Worm (Caenorhabditis elegans): ENCODE data around the gene K06A4.2.
"Not testable (repeated sequence)": the region's sequence is repeated elsewhere in the genome, so short reads cannot be mapped to it uniquely, and the experiment has no call there.

Gene K06A4.2

DNA sequence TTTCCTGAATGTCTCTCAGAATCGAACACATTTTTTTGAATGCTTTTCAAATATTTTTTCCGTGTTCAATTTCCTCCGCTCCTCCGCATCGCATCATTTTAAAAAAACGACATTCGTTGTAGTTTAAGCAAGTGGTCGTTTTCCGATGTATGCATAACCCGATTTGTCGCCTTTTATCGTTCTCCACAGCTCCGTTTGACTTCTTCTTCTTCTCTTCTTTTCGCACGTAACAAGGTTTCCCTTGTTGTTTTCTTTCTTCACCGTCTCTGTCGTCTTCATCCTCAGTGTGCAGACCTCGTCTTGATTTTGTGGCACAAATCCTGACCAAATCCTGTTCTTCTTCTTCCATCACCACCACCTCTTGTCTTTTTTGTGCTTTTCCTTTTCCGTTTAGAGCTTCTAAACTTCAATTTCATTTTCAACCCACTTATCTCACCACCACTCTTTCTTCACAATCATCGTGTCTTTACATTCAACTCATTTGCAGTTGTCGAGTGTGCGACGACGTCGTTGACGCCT is at the start of gene K06A4.2:
Gene K06A4.2, plus strand, starts transcription at position 469 of the 519 bp plus-strand sequence.
- no peak for TF ChIP-seq unc-62 (GFP tag; optimal IDR thresholded peaks at IDR 0.05)

DNA sequence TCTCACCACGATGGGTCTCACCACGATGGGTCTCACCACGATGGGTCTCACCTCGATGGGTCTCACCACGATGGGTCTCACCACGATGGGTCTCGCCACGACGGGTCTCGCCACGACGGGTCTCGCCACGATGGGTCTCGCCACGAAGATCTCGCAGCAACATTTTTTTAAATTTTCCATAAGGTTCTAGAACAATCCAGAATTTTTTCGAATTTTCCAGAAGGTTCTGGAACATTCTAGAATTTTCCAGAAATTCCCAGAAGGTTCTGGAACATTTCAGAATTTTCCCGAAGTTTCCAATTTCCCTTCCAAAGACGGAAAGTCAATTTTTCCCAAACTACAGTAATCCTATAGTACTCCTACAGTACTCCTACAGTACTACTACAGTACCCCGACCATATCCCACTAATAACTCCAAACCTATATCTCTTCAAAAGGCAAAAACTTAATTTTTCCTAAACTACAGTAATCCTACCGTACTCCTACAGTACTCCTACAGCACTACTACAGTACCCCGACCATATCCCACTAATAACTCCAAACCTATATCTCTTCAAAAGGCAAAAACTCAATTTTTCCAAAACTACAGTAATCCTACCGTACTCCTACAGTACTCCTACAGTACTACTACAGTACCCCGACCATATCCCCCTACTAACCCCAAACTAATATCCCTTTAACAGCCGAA is 44.5 kb upstream of the K06A4.2 start, which contains the start of gene Y54B9A.1:
Gene Y54B9A.1, minus strand, starts transcription at position 235 of the 688 bp plus-strand sequence.
- TF ChIP-seq unc-62 (GFP tag; optimal IDR thresholded peaks at IDR 0.05): not testable (repeated sequence)

DNA sequence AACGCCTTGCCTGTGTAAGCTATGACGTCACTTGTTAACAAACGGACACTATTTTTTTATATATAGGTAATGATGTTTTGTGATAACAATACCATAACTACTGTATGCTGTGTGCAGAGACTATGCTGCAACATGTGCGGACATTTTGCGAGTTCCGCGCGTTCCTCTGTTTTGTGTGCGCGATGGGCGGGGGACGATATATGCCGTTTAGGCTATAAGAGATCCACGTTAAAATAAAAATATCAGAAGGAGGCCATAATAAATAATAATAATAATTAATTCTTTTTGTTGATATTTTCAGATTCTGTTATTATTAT is 44.0 kb upstream of the K06A4.2 start:
- no peak for TF ChIP-seq unc-62 (GFP tag; optimal IDR thresholded peaks at IDR 0.05)

DNA sequence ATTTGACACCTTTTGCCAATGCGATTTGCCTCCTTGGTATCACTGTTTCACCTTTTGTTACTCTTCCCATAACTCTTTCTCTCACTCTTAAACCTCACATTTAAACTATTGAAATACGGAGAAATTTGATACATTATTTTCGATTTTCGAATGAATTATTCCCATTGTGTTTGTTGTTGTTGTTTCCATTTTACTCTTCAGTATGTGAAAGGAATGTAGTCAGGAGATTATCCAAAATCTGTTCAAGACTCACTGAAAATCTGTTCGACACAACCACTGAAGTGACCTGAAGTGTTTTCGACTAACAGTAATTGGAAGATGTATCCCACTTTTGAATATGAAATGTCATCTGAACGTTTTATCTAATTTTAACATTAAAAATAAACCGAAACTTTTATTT is 43.0 kb upstream of the K06A4.2 start:
- TF ChIP-seq unc-62 (GFP tag; optimal IDR thresholded peaks at IDR 0.05): no peak

DNA sequence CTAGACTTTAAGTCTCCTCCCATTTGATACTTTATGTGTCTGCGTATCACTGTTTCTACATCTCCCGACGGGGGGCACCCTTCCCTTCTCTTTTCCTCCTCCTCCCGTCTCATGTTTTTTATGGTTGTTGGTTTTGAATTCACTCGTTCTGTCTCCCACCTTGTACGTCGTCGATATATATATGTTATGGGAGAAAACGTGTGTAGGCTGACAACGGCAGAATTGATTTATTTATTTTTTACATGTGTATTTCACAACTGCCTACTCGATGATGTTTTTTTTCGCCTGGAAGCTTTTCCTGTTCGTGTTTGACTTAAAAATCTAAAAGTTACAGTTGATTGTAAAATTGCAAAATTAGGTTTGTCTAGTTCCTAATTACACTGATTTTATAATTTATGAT is 41.5 kb upstream of the K06A4.2 start:
- TF ChIP-seq unc-62 (GFP tag; optimal IDR thresholded peaks at IDR 0.05): no peak

DNA sequence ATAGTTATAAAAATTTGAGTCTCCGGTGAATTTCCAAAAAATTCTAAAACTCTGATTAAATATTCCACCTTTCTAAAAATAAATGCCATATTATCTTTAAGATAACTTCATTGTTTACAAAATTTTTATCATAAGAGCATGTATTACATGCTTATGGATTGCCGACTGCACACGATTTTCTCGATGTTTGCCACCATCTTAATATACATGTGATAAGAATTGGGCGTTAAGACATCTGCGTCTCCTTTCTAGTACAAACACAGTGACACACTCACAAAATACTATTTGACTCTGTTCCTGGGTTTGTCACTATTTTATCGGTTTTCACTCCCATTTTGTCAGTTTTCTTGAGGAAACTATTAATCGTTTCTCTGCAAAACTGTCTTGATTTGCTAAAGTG is 40.9 kb upstream of the K06A4.2 start:
- no peak for TF ChIP-seq unc-62 (GFP tag; optimal IDR thresholded peaks at IDR 0.05)

DNA sequence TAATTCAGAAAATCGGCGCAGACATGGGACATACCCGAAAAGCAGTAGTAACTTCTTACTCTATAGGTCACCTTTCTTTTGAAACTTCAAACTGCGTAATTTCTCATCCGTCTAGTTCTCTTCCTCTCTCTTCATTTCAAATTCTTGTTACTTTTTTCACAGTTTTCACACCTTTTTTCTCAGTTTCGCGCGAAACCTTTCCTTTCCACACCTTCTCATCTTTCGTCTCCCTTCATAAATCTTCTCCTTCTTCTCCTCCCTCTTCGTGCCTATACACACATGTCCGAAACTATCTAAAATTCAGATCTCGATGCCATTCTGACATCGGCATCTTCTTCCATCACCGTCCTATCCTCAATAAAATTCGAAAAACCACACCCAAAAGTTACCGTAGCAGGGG is 40.3 kb upstream of the K06A4.2 start, which contains the start of gene wdr-62:
Gene wdr-62, plus strand, starts transcription at position 301 of the 400 bp plus-strand sequence.
- no peak for TF ChIP-seq unc-62 (GFP tag; optimal IDR thresholded peaks at IDR 0.05)

DNA sequence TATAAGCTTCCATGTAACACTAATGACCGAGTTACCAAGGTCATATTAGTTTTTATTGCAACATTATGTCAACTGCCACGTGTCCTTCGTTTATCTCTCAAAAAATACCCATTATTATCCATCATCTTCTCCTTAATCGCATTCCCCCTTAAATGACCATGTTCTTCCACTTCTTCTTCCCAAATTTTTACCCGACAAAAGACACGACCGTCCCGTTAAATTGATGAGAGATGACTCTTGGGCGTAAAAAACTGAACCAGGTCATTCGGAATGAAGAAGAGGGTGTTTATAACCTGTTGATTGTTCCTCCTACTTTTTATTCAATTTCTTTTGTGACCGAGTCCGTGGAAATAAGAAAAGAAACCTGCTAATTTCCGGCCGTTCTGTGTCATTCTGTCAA is 39.4 kb upstream of the K06A4.2 start:
- TF ChIP-seq unc-62 (GFP tag; optimal IDR thresholded peaks at IDR 0.05): no peak

DNA sequence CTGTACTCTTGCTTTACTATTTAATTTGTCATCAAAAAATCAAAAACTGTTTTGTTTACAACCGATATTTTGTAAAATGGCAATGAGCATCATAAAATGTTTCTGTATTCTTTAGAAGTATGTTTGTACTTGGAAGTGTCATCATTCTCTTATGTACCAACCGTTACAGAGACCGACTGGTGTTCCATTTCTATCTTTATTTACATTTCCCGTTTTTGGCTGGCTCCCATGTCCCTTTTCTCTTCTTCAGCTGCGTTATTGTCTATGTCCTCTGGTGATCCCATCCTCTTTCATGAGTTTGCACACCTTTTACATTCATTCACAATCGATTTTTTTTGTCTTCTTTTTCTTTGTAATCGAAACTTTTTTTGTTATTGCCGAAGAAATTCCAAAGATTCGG is 32.5 kb upstream of the K06A4.2 start:
- TF ChIP-seq unc-62 (GFP tag; optimal IDR thresholded peaks at IDR 0.05): no peak

DNA sequence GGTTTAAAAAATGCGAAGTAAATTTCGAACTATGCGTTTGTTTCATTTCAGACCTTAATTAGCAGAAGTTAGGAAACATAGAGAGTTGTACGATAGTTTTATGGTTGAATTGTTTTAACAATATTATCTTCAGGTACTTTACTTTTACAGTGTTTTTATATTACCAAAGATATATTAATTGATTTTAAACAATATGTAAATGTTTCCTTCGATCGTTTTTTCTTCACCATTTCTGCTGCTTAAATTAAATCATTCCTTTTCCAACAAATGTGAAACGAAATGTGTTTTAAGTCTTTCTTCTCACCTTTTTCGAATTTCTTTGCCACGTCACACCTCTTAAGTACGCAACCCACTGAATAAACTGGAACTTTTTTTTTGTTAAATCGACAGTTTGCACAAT is 30.7 kb upstream of the K06A4.2 start:
- no peak for TF ChIP-seq unc-62 (GFP tag; optimal IDR thresholded peaks at IDR 0.05)

DNA sequence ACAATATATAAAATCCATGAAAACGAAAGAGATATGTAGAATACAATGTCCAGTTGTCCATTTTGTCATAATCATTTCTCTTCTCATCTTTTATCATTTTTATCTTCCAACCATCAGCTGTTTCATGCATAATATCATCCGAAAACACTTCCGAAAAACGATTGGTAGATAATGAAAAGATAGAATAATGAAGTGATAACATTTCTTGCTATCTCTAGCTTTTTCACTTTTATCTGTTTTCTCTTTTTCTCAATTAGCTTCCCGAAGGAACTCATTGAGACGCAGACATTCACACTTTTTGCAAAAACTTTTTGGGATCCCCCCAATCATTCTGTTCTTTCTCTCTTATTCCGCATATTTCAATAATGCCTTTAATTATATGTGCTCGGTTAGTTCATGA is 30.1 kb upstream of the K06A4.2 start:
- TF ChIP-seq unc-62 (GFP tag; optimal IDR thresholded peaks at IDR 0.05): no peak

DNA sequence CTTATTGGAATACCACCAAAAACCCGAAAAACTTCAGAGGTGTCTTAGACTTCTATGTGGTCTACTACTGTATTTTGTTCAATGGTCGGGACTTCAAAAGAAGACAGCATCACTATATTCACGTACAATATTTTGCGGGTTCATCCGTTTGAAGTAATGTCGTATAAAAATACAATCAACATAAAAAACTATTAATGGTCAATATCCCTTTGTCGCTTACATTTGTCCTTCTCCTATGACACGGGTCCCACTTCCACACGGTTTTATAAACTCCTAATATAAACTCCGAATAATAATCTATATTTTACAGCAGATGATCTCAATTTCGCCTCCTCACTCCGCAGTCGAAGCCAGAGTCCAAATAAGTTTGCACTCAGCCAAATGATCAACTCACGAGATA is 26.5 kb upstream of the K06A4.2 start:
- TF ChIP-seq unc-62 (GFP tag; optimal IDR thresholded peaks at IDR 0.05): no peak

DNA sequence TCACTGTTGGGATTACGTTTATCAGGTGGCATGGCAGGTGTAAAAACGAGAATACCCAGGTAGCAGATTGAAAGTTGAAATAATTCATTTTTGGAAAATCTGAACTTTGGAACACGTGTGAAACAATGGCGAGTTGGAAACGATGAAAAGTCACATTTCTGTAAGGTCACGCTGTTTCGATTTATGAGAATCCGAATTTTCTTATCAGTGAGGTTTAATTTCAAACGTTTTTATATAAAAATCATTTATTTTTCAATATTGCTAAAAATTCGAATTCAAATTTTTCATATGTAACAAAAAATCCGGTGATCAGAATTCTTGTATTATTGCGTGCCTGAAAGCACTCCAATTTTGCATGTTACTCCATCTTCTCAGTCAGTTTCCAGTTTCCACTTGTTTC is 21.4 kb upstream of the K06A4.2 start, which contains the start of gene F07D3.3:
Gene F07D3.3, minus strand, starts transcription at position 101 of the 400 bp plus-strand sequence.
- no peak for TF ChIP-seq unc-62 (GFP tag; optimal IDR thresholded peaks at IDR 0.05)

DNA sequence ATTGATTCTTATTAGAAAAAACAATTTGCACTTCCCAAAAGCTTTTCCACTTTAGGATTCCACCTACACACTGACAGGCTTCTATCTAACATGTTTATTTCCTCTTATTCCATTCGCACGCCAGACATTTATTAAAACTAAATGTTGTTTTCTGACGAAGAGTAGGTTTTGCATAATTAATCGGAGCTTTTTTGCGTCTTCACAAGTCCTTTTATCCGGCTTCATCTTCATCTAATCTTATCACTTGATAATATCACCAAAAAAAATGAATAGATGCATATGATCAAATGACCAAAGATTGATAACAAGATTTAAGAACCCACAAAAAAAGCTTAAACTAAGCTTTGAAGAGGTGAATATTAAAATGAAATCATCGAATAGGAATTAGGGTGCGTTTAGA is 18.5 kb upstream of the K06A4.2 start:
- no peak for TF ChIP-seq unc-62 (GFP tag; optimal IDR thresholded peaks at IDR 0.05)

DNA sequence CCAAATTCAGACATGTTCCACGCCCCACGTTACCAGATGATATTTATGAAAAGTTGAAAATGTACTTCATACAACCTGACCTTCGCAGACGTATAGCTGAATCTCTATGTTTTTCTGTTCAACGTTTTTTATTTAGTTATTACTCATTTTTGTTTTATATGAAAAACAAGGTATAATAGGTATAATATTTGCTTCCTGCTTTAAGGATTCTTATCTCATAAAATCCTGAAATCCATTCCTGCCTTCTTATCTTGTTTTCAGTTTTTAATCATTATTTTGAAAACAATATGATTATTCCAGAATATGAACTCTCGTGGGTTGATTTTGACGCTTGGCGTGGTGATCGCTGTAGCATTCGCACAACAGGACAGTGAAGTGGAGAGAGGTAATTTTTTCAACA is 12.3 kb upstream of the K06A4.2 start, which contains the start of gene flp-6:
Gene flp-6, plus strand, starts transcription at position 301 of the 400 bp plus-strand sequence.
- no peak for TF ChIP-seq unc-62 (GFP tag; optimal IDR thresholded peaks at IDR 0.05)

DNA sequence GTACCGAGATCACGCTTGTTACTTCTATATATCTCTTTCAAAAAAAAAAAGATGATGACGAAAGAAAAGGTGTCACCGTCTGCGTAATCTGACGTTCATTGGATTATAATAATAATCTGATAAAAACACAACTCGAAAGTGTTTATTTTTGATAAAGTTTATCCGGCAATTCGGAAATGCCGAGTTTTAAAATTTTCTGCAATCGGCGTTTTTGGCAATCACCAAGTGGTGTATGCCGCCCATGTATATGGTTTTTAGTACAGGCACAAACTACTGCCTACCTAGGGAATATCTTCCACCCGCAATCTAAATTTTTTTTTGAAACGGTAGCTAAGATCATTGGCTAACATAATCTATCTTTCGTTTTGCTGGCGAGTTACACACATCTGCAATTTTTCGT is 10.1 kb upstream of the K06A4.2 start:
- no peak for TF ChIP-seq unc-62 (GFP tag; optimal IDR thresholded peaks at IDR 0.05)

DNA sequence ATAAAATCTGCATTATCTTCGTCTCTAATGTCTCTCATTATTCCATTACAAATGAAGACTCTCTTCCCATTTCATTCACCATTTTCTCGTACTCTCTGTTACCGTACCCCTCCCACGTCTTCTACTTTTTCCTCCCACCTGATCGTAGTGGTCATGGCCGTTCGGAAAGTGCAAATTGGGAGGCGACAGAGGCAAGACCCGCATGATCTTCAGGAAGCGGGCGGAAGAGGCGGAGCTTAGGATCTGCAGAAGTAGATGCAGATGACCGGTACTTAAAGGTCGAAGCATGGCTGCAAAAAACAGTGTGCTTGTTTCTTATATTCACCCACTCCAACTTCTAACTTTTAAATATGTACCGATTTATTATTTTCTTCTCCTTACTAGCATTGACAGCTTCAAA is 6.1 kb upstream of the K06A4.2 start, which contains the start of gene nas-3:
Gene nas-3, plus strand, starts transcription at position 301 of the 400 bp plus-strand sequence.
- TF ChIP-seq unc-62 (GFP tag; optimal IDR thresholded peaks at IDR 0.05): no peak
